Fruit fly (Drosophila melanogaster): ENCODE measurements around the gene Usp30.

Usp30 gene

DNA sequence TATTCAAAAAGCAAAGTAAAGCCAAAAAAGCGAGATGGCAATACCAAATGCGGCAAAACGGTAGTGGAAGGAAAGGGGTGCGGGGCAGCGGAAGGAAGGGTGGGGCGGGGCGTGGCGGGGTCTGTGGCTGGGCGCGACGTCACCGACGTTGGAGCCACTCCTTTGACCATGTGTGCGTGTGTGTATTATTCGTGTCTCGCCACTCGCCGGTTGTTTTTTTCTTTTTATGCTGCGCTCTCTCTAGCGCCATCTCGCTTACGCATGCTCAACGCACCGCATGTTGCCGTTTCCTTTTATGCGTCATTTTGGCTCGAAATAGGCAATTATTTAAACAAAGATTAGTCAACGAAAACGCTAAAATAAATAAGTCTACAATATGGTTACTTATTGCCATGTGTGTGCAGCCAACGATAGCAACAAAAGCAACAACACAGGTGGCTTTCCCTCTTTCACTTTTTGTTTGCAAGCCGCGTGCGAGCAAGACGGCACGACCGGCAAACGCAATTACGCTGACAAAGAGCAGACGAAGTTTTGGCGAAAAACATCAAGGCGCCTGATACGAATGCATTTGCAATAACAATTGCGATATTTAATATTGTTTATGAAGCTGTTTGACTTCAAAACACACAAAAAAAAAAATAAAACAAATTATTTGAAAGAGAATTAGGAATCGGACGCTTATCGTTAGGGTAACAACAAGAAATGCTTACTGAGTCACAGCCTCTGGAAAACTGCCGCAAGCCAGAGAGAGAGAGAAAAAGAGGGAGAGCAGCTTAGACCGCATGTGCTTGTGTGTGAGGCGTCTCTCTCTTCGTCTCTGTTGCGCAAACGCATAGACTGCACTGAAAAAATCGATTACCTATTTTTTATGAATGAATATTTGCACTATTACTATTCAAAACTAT lies 19.9 kb upstream of the Usp30 start (continued):
- TF ChIP-seq CG8319 (GFP tag; optimal IDR thresholded peaks at IDR 0.05): no peak
- peak; percentile 94 for TF ChIP-seq fkh (GFP tag; optimal IDR thresholded peaks at IDR 0.05)
- peak; percentile 23; the same call in 1 of the 3 replicates for TF ChIP-seq CG8119 (GFP tag; IDR thresholded peaks at IDR 0.05)
- TF ChIP-seq CG11762 (GFP tag; optimal IDR thresholded peaks at IDR 0.05; ENCODE audit: insufficient read depth): no peak
- no peak for TF ChIP-seq Eip93F (GFP tag; optimal IDR thresholded peaks at IDR 0.05)
- no peak for TF ChIP-seq Hr39 (GFP tag; optimal IDR thresholded peaks at IDR 0.05)
- no peak for TF ChIP-seq cyc (GFP tag; optimal IDR thresholded peaks at IDR 0.05)
- TF ChIP-seq topi (GFP tag; optimal IDR thresholded peaks at IDR 0.05): no peak
- TF ChIP-seq vri (GFP tag; optimal IDR thresholded peaks at IDR 0.05): no peak
- peak; percentile 13 for TF ChIP-seq CG10669 (GFP tag; optimal IDR thresholded peaks at IDR 0.05)
- peak; percentile 30 for TF ChIP-seq dsx (GFP tag; optimal IDR thresholded peaks at IDR 0.05; ENCODE audit: poor library complexity, severe bottlenecking)
- TF ChIP-seq pdm3 (GFP tag; optimal IDR thresholded peaks at IDR 0.05): no peak
- TF ChIP-seq CG15336 (GFP tag; IDR thresholded peaks at IDR 0.05): 0 out of 2 replicates have a peak, but pooled peaks have one; percentile 15
- TF ChIP-seq CG32006 (GFP tag; optimal IDR thresholded peaks at IDR 0.05): peak; percentile 18
- TF ChIP-seq CG16779 (tag; optimal IDR thresholded peaks at IDR 0.05): no peak
- no peak for TF ChIP-seq Ets96B (tag; optimal IDR thresholded peaks at IDR 0.05)
- peak; percentile 51 for TF ChIP-seq CG6808 (GFP tag; optimal IDR thresholded peaks at IDR 0.05)
- peak; percentile 6 for TF ChIP-seq CG6276 (GFP tag; optimal IDR thresholded peaks at IDR 0.05)
- peak; percentile 23 for TF ChIP-seq CG1621 (tag; optimal IDR thresholded peaks at IDR 0.05)
- TF ChIP-seq Hr4 (GFP tag; optimal IDR thresholded peaks at IDR 0.05): no peak

DNA sequence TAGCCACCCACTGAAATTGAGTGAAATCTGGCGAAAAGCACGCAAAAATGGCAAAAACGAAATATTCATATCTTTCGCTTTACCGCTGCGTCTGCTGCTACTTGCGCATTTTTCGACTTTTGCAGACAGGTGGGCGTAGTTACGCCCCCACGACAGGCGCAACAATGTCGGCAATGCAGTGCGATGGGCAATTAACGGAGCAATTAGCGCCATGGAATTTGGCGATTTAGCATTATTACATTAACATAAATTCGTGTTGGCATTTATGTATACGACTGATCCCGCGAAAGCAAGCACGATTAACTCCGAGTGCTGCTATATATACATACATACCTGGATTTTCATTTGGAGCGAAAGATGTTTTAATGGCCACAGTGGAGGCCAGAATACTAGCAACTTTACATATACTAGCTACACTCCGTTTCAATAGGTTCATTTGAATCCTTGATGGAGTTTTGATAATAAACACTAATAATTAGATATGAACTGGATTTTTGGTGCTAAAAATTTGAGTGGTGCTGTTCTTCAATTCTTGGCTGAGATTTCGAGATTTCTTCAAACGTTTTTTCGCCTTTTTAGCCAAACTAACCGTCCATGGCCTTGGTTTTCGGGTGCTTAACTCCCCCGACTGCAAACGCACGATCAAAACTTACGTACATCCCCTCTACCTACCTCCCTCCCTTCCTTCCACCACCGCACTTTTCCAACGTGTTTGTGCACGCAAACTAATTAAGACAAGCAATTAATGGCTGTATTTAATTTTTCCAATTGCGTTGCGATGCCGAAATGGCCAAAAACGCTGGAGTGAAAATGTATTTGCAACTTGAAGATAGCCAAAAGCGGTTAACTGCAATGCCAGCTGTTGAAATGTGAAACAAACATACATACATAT lies 17.5 kb upstream of the Usp30 start:
- TF ChIP-seq CG32006 (GFP tag; optimal IDR thresholded peaks at IDR 0.05) (peak; percentile 76), CG15336 (GFP tag; IDR thresholded peaks at IDR 0.05) (peak; percentile 76), Lpt (GFP tag; optimal IDR thresholded peaks at IDR 0.05) (peak; percentile 36), dsx (GFP tag; optimal IDR thresholded peaks at IDR 0.05; ENCODE audit: poor library complexity, severe bottlenecking) (peak; percentile 44), CG10631 (GFP tag; optimal IDR thresholded peaks at IDR 0.05) (peak; percentile 48), Hr38 (GFP tag; optimal IDR thresholded peaks at IDR 0.05) (no peak), CG9139 (GFP tag; optimal IDR thresholded peaks at IDR 0.05) (no peak), Ets96B (tag; optimal IDR thresholded peaks at IDR 0.05) (peak; percentile 39), CG31627 (GFP tag; optimal IDR thresholded peaks at IDR 0.05) (peak; percentile 68), CG16779 (tag; optimal IDR thresholded peaks at IDR 0.05) (no peak), CG6792 (GFP tag; optimal IDR thresholded peaks at IDR 0.05) (peak; percentile 60), cyc (GFP tag; optimal IDR thresholded peaks at IDR 0.05) (peak; percentile 39), CG3032 (tag; optimal IDR thresholded peaks at IDR 0.05) (peak; percentile 39), dac (GFP tag; optimal IDR thresholded peaks at IDR 0.05) (peak; percentile 41), lz (GFP tag; optimal IDR thresholded peaks at IDR 0.05) (peak; percentile 60), CG7368 (GFP tag; optimal IDR thresholded peaks at IDR 0.05) (peak; percentile 26), achi (GFP tag; optimal IDR thresholded peaks at IDR 0.05) (peak; percentile 63), spab (GFP tag; optimal IDR thresholded peaks at IDR 0.05) (peak; percentile 16), CG1621 (tag; optimal IDR thresholded peaks at IDR 0.05) (peak; percentile 57), CG11902 (GFP tag; optimal IDR thresholded peaks at IDR 0.05) (peak; percentile 23), Met (GFP tag; optimal IDR thresholded peaks at IDR 0.05) (peak; percentile 57), esn (GFP tag; optimal IDR thresholded peaks at IDR 0.05) (peak; percentile 70), Sox15 (GFP tag; optimal IDR thresholded peaks at IDR 0.05) (peak; percentile 35), CG11762 (GFP tag; optimal IDR thresholded peaks at IDR 0.05; ENCODE audit: insufficient read depth) (peak; percentile 45), Sox14 (GFP tag; optimal IDR thresholded peaks at IDR 0.05) (peak; percentile 63), CG10669 (GFP tag; optimal IDR thresholded peaks at IDR 0.05) (peak; percentile 59), topi (GFP tag; optimal IDR thresholded peaks at IDR 0.05) (peak; percentile 64), vri (GFP tag; optimal IDR thresholded peaks at IDR 0.05) (peak; percentile 38), CG34406 (GFP tag; optimal IDR thresholded peaks at IDR 0.05) (peak; percentile 70), fd85E (GFP tag; optimal IDR thresholded peaks at IDR 0.05) (no peak), CG6276 (GFP tag; optimal IDR thresholded peaks at IDR 0.05) (peak; percentile 53), CG3919 (GFP tag; optimal IDR thresholded peaks at IDR 0.05) (peak; percentile 53), svp (GFP tag) (peak; percentile 86), OdsH (GFP tag; optimal IDR thresholded peaks at IDR 0.05) (peak; percentile 68), fkh (GFP tag; optimal IDR thresholded peaks at IDR 0.05) (no peak), salr (GFP tag; optimal IDR thresholded peaks at IDR 0.05) (peak in 1 of 2 experiments; percentile 59)
